Fruit fly (Drosophila melanogaster) whole organism, embryonic: ENCODE data around the gene Syx8.

ENCODE experiments used
- Antp ChIP-seq: fragments of 200-800 bp; sonication (Bioruptor generic); optimal IDR thresholded peaks from 3 replicates; lab custom pipeline; 2016; ENCODE audit warnings: missing biosample characterization, missing genetic modification characterization
- Asciz ChIP-seq: fragments of 200-800 bp; sonication (Bioruptor generic); optimal IDR thresholded peaks from 2 replicates; lab custom pipeline; 2017; ENCODE audit warnings: missing biosample characterization, mild to moderate bottlenecking, missing genetic modification characterization, missing genetic modification reagents
- Atf-2 ChIP-seq: fragments of 200-800 bp; sonication (Bioruptor generic); optimal IDR thresholded peaks from 2 replicates; lab custom pipeline; 2016; ENCODE audit warnings: missing biosample characterization, missing genetic modification characterization
- Atf3 ChIP-seq: fragments of 200-800 bp; sonication (Bioruptor generic); optimal IDR thresholded peaks from 3 replicates; lab custom pipeline; 2016; ENCODE audit warnings: missing biosample characterization, missing genetic modification characterization
- Atf6 ChIP-seq: fragments of 200-800 bp; sonication (Bioruptor generic); IDR thresholded peaks from 2 replicates; pipeline ENCODE4 v1.3.6; 2022; ENCODE audit warnings: missing biosample characterization, missing genetic modification characterization
- CG10209 ChIP-seq: fragments of 200-800 bp; sonication (Bioruptor generic); optimal IDR thresholded peaks from 3 replicates; lab custom pipeline; 2017; ENCODE audit warnings: missing biosample characterization, mild to moderate bottlenecking, missing genetic modification characterization, missing genetic modification reagents
- CG11456 ChIP-seq: fragments of 200-800 bp; sonication (Bioruptor generic); IDR thresholded peaks from 3 replicates; pipeline ENCODE4 v1.3.6; 2022; ENCODE audit warnings: missing biosample characterization, missing genetic modification characterization
- CG14441 ChIP-seq: fragments of 200-800 bp; sonication (Bioruptor generic); IDR thresholded peaks from 2 replicates; pipeline ENCODE4 v1.3.6; 2022; ENCODE audit warnings: missing biosample characterization, missing genetic modification characterization
- CG15011 ChIP-seq: fragments of 200-800 bp; sonication (Bioruptor generic); optimal IDR thresholded peaks from 3 replicates; lab custom pipeline; 2018; ENCODE audit warnings: missing biosample characterization, mild to moderate bottlenecking, missing genetic modification characterization
- CG15269 ChIP-seq: fragments of 200-800 bp; sonication (Bioruptor generic); optimal IDR thresholded peaks from 2 replicates; lab custom pipeline; 2018; ENCODE audit warnings: missing biosample characterization, mild to moderate bottlenecking, missing genetic modification characterization, moderate library complexity
- CG2875 ChIP-seq: fragments of 200-800 bp; sonication (Bioruptor generic); optimal IDR thresholded peaks from 2 replicates; lab custom pipeline; 2017; ENCODE audit warnings: missing biosample characterization, mild to moderate bottlenecking, missing genetic modification characterization, missing genetic modification reagents
- CG3065 ChIP-seq: fragments of 200-800 bp; sonication (Bioruptor generic); optimal IDR thresholded peaks from 2 replicates; lab custom pipeline; 2016; ENCODE audit warnings: missing biosample characterization, missing genetic modification characterization
- CG31224 ChIP-seq: fragments of 200-800 bp; sonication (Bioruptor generic); IDR thresholded peaks from 2 replicates; pipeline ENCODE4 v1.3.6; 2022; ENCODE audit warnings: missing biosample characterization, missing genetic modification characterization
- CG31365 ChIP-seq: fragments of 200-800 bp; sonication (Bioruptor generic); optimal IDR thresholded peaks from 2 replicates; lab custom pipeline; 2018; ENCODE audit warnings: missing biosample characterization, mild to moderate bottlenecking, missing genetic modification characterization
- CG31388 ChIP-seq: fragments of 200-800 bp; sonication (Bioruptor generic); optimal IDR thresholded peaks from 2 replicates; lab custom pipeline; 2016; ENCODE audit warnings: missing biosample characterization, missing genetic modification characterization
- CG31441 ChIP-seq: fragments of 200-800 bp; sonication (Bioruptor generic); IDR thresholded peaks from 2 replicates; pipeline ENCODE4 v1.3.6; 2022; ENCODE audit warnings: missing biosample characterization, missing genetic modification characterization
- CG4282 ChIP-seq: fragments of 200-800 bp; sonication (Bioruptor generic); optimal IDR thresholded peaks from 2 replicates; lab custom pipeline; 2016; ENCODE audit warnings: missing biosample characterization, missing genetic modification characterization
- CG4730 ChIP-seq: fragments of 200-800 bp; sonication (Bioruptor generic); IDR thresholded peaks from 2 replicates; pipeline ENCODE4 v1.3.6; 2022; ENCODE audit warnings: missing biosample characterization, missing genetic modification characterization
- CG4820 ChIP-seq: fragments of 200-800 bp; sonication (Bioruptor generic); optimal IDR thresholded peaks from 3 replicates; lab custom pipeline; 2016; ENCODE audit warnings: missing biosample characterization, missing genetic modification characterization
- CG6683 ChIP-seq: fragments of 200-800 bp; sonication (Bioruptor generic); optimal IDR thresholded peaks from 2 replicates; lab custom pipeline; 2017; ENCODE audit warnings: missing biosample characterization, mild to moderate bottlenecking, missing genetic modification characterization, missing genetic modification reagents
- CG6689 ChIP-seq: fragments of 200-800 bp; sonication (Bioruptor generic); IDR thresholded peaks from 2 replicates; pipeline ENCODE4 v1.3.6; 2022; ENCODE audit warnings: missing biosample characterization, missing genetic modification characterization
- CG6854 ChIP-seq: fragments of 200-800 bp; sonication (Bioruptor generic); optimal IDR thresholded peaks from 3 replicates; lab custom pipeline; 2017; ENCODE audit warnings: missing biosample characterization, mild to moderate bottlenecking, missing genetic modification characterization
- CG7357 ChIP-seq: fragments of 200-800 bp; sonication (Bioruptor generic); IDR thresholded peaks from 3 replicates; pipeline ENCODE4 v1.3.6; 2022; ENCODE audit warnings: missing biosample characterization, missing genetic modification characterization
- CG7987 ChIP-seq: fragments of 200-800 bp; sonication (Bioruptor generic); optimal IDR thresholded peaks from 2 replicates; lab custom pipeline; 2018; ENCODE audit warnings: missing biosample characterization, mild to moderate bottlenecking, missing genetic modification characterization, moderate library complexity
- CG8388 ChIP-seq: fragments of 200-800 bp; sonication (Bioruptor generic); optimal IDR thresholded peaks from 2 replicates; lab custom pipeline; 2019; ENCODE audit warnings: missing biosample characterization, mild to moderate bottlenecking, missing genetic modification characterization, moderate library complexity
- CG9932 ChIP-seq: fragments of 200-800 bp; sonication (Bioruptor generic); IDR thresholded peaks from 2 replicates; pipeline ENCODE4 v1.3.6; 2022; ENCODE audit warnings: missing biosample characterization, missing genetic modification characterization
- CrebB ChIP-seq: fragments of 200-800 bp; sonication (Bioruptor generic); optimal IDR thresholded peaks from 3 replicates; lab custom pipeline; 2018; ENCODE audit warnings: missing biosample characterization, mild to moderate bottlenecking, missing genetic modification characterization
- Elba2 ChIP-seq: fragments of 200-800 bp; sonication (Bioruptor generic); optimal IDR thresholded peaks from 3 replicates; lab custom pipeline; 2016; ENCODE audit warnings: missing biosample characterization, missing genetic modification characterization
- Ets97D ChIP-seq: fragments of 200-800 bp; sonication (Bioruptor generic); optimal IDR thresholded peaks from 3 replicates; lab custom pipeline; 2016; ENCODE audit warnings: missing biosample characterization, missing genetic modification characterization
- HLH3B ChIP-seq: fragments of 200-800 bp; sonication (Bioruptor generic); IDR thresholded peaks from 2 replicates; pipeline ENCODE4 v1.3.6; 2022; ENCODE audit warnings: missing biosample characterization, missing genetic modification characterization
- Hmr ChIP-seq: fragments of 200-800 bp; sonication (Bioruptor generic); optimal IDR thresholded peaks from 3 replicates; lab custom pipeline; 2017; ENCODE audit warnings: mild to moderate bottlenecking, missing biosample characterization, missing genetic modification reagents, missing genetic modification characterization
- Med ChIP-seq: fragments of 200-800 bp; sonication (Bioruptor generic); peaks from one replicate; lab custom pipeline; 2016; ENCODE audit warnings: missing biosample characterization, missing genetic modification characterization, mild to moderate bottlenecking, inconsistent platforms, moderate library complexity
- bowl ChIP-seq: fragments of 200-800 bp; sonication (Bioruptor generic); IDR thresholded peaks from 2 replicates; pipeline ENCODE4 v1.3.6; 2022; ENCODE audit warnings: missing biosample characterization, missing genetic modification characterization
- cg ChIP-seq: fragments of 200-800 bp; sonication (Bioruptor generic); optimal IDR thresholded peaks from 3 replicates; lab custom pipeline; 2019; ENCODE audit warnings: missing biosample characterization, mild to moderate bottlenecking, missing genetic modification characterization, moderate library complexity
- dan ChIP-seq: fragments of 200-800 bp; sonication (Bioruptor generic); IDR thresholded peaks from 2 replicates; pipeline ENCODE4 v1.3.6; 2022; ENCODE audit warnings: missing biosample characterization, missing genetic modification characterization
- dpn ChIP-seq, 2 experiments: fragments of 200-800 bp; sonication (Bioruptor generic); optimal IDR thresholded peaks; 3 replicates each; lab custom pipeline; 2016; ENCODE audit warnings: missing biosample characterization in 2 of 2, missing genetic modification characterization in 2 of 2
- grn ChIP-seq: fragments of 200-800 bp; sonication (Bioruptor generic); optimal IDR thresholded peaks from 3 replicates; lab custom pipeline; 2017; ENCODE audit warnings: missing biosample characterization, missing genetic modification characterization
- jumu ChIP-seq: fragments of 200-800 bp; sonication (Bioruptor generic); optimal IDR thresholded peaks from 3 replicates; lab custom pipeline; 2016; ENCODE audit warnings: missing biosample characterization, missing genetic modification characterization
- lmd ChIP-seq: fragments of 200-800 bp; sonication (Bioruptor generic); IDR thresholded peaks from 2 replicates; pipeline ENCODE4 v1.3.6; 2022; ENCODE audit warnings: missing biosample characterization, missing genetic modification characterization
- nerfin-2 ChIP-seq: fragments of 200-800 bp; sonication (Bioruptor generic); IDR thresholded peaks from 2 replicates; pipeline ENCODE4 v1.3.6; 2022; ENCODE audit warnings: missing biosample characterization, missing genetic modification characterization; ENCODE audit not compliant: partially characterized antibody
- prd ChIP-seq, 3 experiments: fragments of >200 bp in 2 of 3; fragments of 200-800 bp in 1 of 3; sonication (Bioruptor generic) in 1 of 3; optimal IDR thresholded peaks in 2 of 3; IDR thresholded peaks in 1 of 3; 2 replicates in 2 of 3; 3 replicates in 1 of 3; pipeline versions ENCODE4 v1.3.6 to Lab custom; 2017 to 2022; ENCODE audit warnings: missing biosample characterization in 1 of 3, missing genetic modification characterization in 1 of 3
- pum ChIP-seq: fragments of 200-800 bp; sonication (Bioruptor generic); optimal IDR thresholded peaks from 2 replicates; lab custom pipeline; 2016; ENCODE audit warnings: missing biosample characterization, missing genetic modification characterization
- sc ChIP-seq, 3 experiments: fragments of >200 bp in 2 of 3; fragments of 200-800 bp in 1 of 3; sonication (Bioruptor generic) in 1 of 3; optimal IDR thresholded peaks; 2 replicates in 2 of 3; 3 replicates in 1 of 3; lab custom pipeline; 2017; ENCODE audit warnings: mild to moderate bottlenecking in 1 of 3, missing biosample characterization in 1 of 3, missing genetic modification characterization in 1 of 3, missing genetic modification reagents in 1 of 3
- sens ChIP-seq: fragments of 200-800 bp; sonication (Bioruptor generic); peaks from one replicate; lab custom pipeline; 2016; ENCODE audit warnings: missing biosample characterization, missing genetic modification characterization
- tup ChIP-seq: fragments of 200-800 bp; sonication (Bioruptor generic); optimal IDR thresholded peaks from 2 replicates; lab custom pipeline; 2016; ENCODE audit warnings: missing biosample characterization, mild to moderate bottlenecking, missing genetic modification characterization, moderate library complexity
- unc-4 ChIP-seq: fragments of 200-800 bp; sonication (Bioruptor generic); IDR thresholded peaks from 2 replicates; pipeline ENCODE4 v1.3.6; 2022; ENCODE audit warnings: missing biosample characterization, missing genetic modification characterization; ENCODE audit not compliant: partially characterized antibody
- usp ChIP-seq: fragments of >200 bp; optimal IDR thresholded peaks from 2 replicates; lab custom pipeline; 2017; ENCODE audit warnings: missing biosample characterization, missing genetic modification characterization
- zfh1 ChIP-seq: fragments of 200-800 bp; sonication (Bioruptor generic); IDR thresholded peaks from 3 replicates; pipeline ENCODE4 v1.3.6; 2022; ENCODE audit warnings: missing biosample characterization, missing genetic modification characterization
- zfh2 ChIP-seq: fragments of 200-800 bp; sonication (Bioruptor generic); optimal IDR thresholded peaks from 2 replicates; lab custom pipeline; 2016; ENCODE audit warnings: missing biosample characterization, missing genetic modification characterization

The Syx8 gene

dm6 chr3L:16587994-16588622 is 1.3 kb upstream of the Syx8 start (continued):
- TF ChIP-seq CG11456 (GFP tag; lab: Robert Waterston, UW) (peak; percentile 76; the same call in 2 of the 3 replicates), CG8388 (GFP tag; lab: Kevin White, UChicago) (no peak), usp (GFP tag; lab: Kevin White, UChicago) (no peak), Atf6 (GFP tag; lab: Robert Waterston, UW) (peak; percentile 64; the same call in 1 of the 2 replicates), dan (GFP tag; lab: Robert Waterston, UW) (no peak), CG4282 (GFP tag; lab: Kevin White, UChicago) (peak; percentile 6), HLH3B (GFP tag; lab: Robert Waterston, UW) (peak; percentile 54), CG31441 (GFP tag; lab: Robert Waterston, UW) (peak; percentile 99), nerfin-2 (GFP tag; lab: Robert Waterston, UW) (peak; percentile 86), sens (GFP tag; lab: Kevin White, UChicago) (peak; percentile 96), CG15269 (tag; lab: Kevin White, UChicago) (no peak), tup (GFP tag; lab: Kevin White, UChicago) (peak; percentile 10), CG7357 (GFP tag; lab: Robert Waterston, UW) (peak; percentile 51; the same call in 1 of the 3 replicates), cg (GFP tag; lab: Kevin White, UChicago) (peak; percentile 89), CG31224 (GFP tag; lab: Robert Waterston, UW) (peak; percentile 54), CG4730 (GFP tag; lab: Robert Waterston, UW) (peak; percentile 42; the same call in 1 of the 2 replicates), zfh2 (GFP tag; lab: Kevin White, UChicago) (peak; percentile 70), CG9932 (peak; percentile 87), CG10209 (GFP tag; lab: Kevin White, UChicago) (peak; percentile 13), CrebB (tag; lab: Kevin White, UChicago) (no peak), CG31388 (no peak), Asciz (no peak), dpn (GFP tag; optimal IDR thresholded peaks at IDR 0.05; lab: Kevin White, UChicago) (peak; percentile 68 to 73), CG2875 (GFP tag; lab: Kevin White, UChicago) (no peak), Atf-2 (GFP tag; lab: Kevin White, UChicago) (no peak), Med (peak; percentile 95), unc-4 (GFP tag; lab: Robert Waterston, UW) (peak; percentile 95), jumu (peak; percentile 75), CG4820 (peak; percentile 26), CG6683 (GFP tag; lab: Kevin White, UChicago) (peak; percentile 34), sc (optimal IDR thresholded peaks at IDR 0.05; lab: Kevin White, UChicago) (no peak), sc (GFP tag; optimal IDR thresholded peaks at IDR 0.05; lab: Kevin White, UChicago) (peak; percentile 11), CG6854 (GFP tag; lab: Kevin White, UChicago) (no peak), CG31365 (no peak), prd (optimal IDR thresholded peaks at IDR 0.05; lab: Kevin White, UChicago) (no peak), prd (GFP tag; IDR thresholded peaks at IDR 0.05; lab: Robert Waterston, UW) (peak; percentile 52; the same call in 2 of the 3 replicates), Elba2 (peak; percentile 54), CG15011 (GFP tag; lab: Kevin White, UChicago) (no peak), CG3065 (GFP tag; lab: Kevin White, UChicago) (peak; percentile 26), lmd (GFP tag; lab: Robert Waterston, UW) (peak; percentile 55; the same call in 1 of the 2 replicates), CG6689 (peak; percentile 99), Atf3 (GFP tag; lab: Kevin White, UChicago) (peak; percentile 32), Antp (GFP tag; lab: Kevin White, UChicago) (peak; percentile 44), Hmr (peak; percentile 80), pum (GFP tag; lab: Kevin White, UChicago) (peak; percentile 57), grn (GFP tag; lab: Kevin White, UChicago) (no peak), CG7987 (GFP tag; lab: Kevin White, UChicago) (no peak), zfh1 (GFP tag; lab: Robert Waterston, UW) (peak; percentile 58; the same call in 1 of the 3 replicates), bowl (GFP tag; lab: Robert Waterston, UW) (no peak), CG14441 (peak; percentile 36; the same call in 1 of the 2 replicates), Ets97D (GFP tag; lab: Kevin White, UChicago) (peak; percentile 76)
